Fruit fly (Drosophila melanogaster): Measurements from ENCODE around the gene Arl2.

Arl2 gene

DNA sequence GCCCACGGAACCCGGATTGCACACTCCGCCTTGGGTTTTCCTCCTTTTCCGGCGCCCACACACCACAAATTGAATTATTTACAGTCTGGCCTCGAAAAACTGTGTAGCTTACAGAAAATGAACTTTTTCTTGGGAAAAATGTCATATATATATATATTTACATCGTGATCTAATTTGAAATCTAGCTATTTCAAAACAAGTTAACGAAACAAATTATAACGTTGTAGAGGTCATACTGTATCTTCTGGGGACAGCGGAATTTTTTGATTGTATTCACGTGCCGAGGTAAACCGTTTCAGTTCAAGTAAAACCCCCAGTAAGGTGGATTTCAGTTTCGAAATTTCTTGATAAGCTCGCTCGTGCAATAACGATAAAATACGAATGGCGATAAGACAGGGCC lies 13.6 kb downstream of the Arl2 start (continued):
- TF ChIP-seq odd (GFP tag; optimal IDR thresholded peaks at IDR 0.05): no peak
- TF ChIP-seq CG32772 (GFP tag; IDR thresholded peaks at IDR 0.05): peak; percentile 64
- peak; percentile 23 for TF ChIP-seq az2 (GFP tag; optimal IDR thresholded peaks at IDR 0.05)
- TF ChIP-seq pzg (GFP tag; optimal IDR thresholded peaks at IDR 0.05): no peak
- TF ChIP-seq CG12659 (GFP tag; optimal IDR thresholded peaks at IDR 0.05): peak; percentile 23
- no peak for TF ChIP-seq corto (GFP tag; optimal IDR thresholded peaks at IDR 0.05)
- peak; percentile 24; the same call in 1 of the 2 replicates for TF ChIP-seq sens-2 (GFP tag; IDR thresholded peaks at IDR 0.05)
- peak; percentile 7 for TF ChIP-seq CG10979 (tag; optimal IDR thresholded peaks at IDR 0.05)
- no peak for TF ChIP-seq mld (GFP tag; IDR thresholded peaks at IDR 0.05; ENCODE audit: partially characterized antibody)
- TF ChIP-seq ind (GFP tag; optimal IDR thresholded peaks at IDR 0.05): peak; percentile 40
- peak; percentile 28; the same call in 1 of the 2 replicates for TF ChIP-seq E2f2 (GFP tag; IDR thresholded peaks at IDR 0.05)
- peak; percentile 40; the same call in 1 of the 2 replicates for TF ChIP-seq wor (GFP tag; IDR thresholded peaks at IDR 0.05)

DNA sequence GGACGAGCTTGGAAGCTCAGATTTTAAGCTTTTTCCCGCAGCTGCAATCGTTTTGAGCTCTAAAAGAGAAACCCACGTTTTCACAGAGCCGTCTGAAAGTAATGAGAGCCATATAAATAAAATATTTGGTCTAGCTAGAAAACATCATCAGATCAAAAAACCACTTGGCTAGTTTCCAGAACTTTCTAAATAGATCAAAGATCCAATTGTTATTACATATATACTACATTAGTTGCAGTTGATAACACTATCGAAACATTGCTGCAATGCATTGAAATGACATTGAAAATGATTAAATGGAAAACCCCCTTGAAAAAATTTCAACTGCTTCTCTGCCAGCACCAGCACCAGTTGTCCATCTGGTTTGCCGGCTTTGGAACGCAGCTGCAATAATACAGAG lies 14.1 kb downstream of the Arl2 start:
- TF ChIP-seq Bdp1 (GFP tag; optimal IDR thresholded peaks at IDR 0.05): no peak
- peak; percentile 57 for TF ChIP-seq esg (GFP tag; conservative IDR thresholded peaks at IDR 0.05)
- TF ChIP-seq Rfx (GFP tag; IDR thresholded peaks at IDR 0.05): no peak
- TF ChIP-seq Abd-B (GFP tag; optimal IDR thresholded peaks at IDR 0.05): peak; percentile 27
- TF ChIP-seq Drgx (GFP tag; IDR thresholded peaks at IDR 0.05): peak; percentile 95
- TF ChIP-seq CG12391 (tag; optimal IDR thresholded peaks at IDR 0.05): no peak
- no peak for TF ChIP-seq gsb-n (tag; optimal IDR thresholded peaks at IDR 0.05)
- TF ChIP-seq CG1792 (GFP tag; optimal IDR thresholded peaks at IDR 0.05): no peak
- no peak for TF ChIP-seq sc (optimal IDR thresholded peaks at IDR 0.05)
- TF ChIP-seq sc (GFP tag; optimal IDR thresholded peaks at IDR 0.05): no peak
- peak; percentile 11; the same call in 2 of the 3 replicates for TF ChIP-seq dysf (GFP tag; IDR thresholded peaks at IDR 0.05)
- peak; percentile 60 for TF ChIP-seq gem (tag; optimal IDR thresholded peaks at IDR 0.05)
- no peak for TF ChIP-seq CG4820 (GFP tag; optimal IDR thresholded peaks at IDR 0.05)
- no peak for TF ChIP-seq exex (tag; optimal IDR thresholded peaks at IDR 0.05)
- TF ChIP-seq Poxn (GFP tag; IDR thresholded peaks at IDR 0.05): no peak
- TF ChIP-seq B-H2 (GFP tag; optimal IDR thresholded peaks at IDR 0.05): no peak
- TF ChIP-seq Dp (GFP tag; optimal IDR thresholded peaks at IDR 0.05): no peak
- no peak for TF ChIP-seq CG17912 (GFP tag; optimal IDR thresholded peaks at IDR 0.05)
- TF ChIP-seq Ets65A (GFP tag): no peak
- no peak for TF ChIP-seq hbn (GFP tag; IDR thresholded peaks at IDR 0.05; ENCODE audit: partially characterized antibody)
- TF ChIP-seq CG7839 (tag; optimal IDR thresholded peaks at IDR 0.05): peak; percentile 6
- TF ChIP-seq vnd (GFP tag; IDR thresholded peaks at IDR 0.05; ENCODE audit: partially characterized antibody): no peak
- no peak for TF ChIP-seq CG9727 (GFP tag; optimal IDR thresholded peaks at IDR 0.05)
- peak; percentile 31; the same call in 2 of the 3 replicates for TF ChIP-seq zfh1 (GFP tag; IDR thresholded peaks at IDR 0.05)
- TF ChIP-seq fd96Cb (tag; optimal IDR thresholded peaks at IDR 0.05): peak; percentile 48
- no peak for TF ChIP-seq MBD-R2 (GFP tag; IDR thresholded peaks at IDR 0.05)
- no peak for TF ChIP-seq dm (GFP tag; optimal IDR thresholded peaks at IDR 0.05)
- no peak for TF ChIP-seq her (GFP tag; optimal IDR thresholded peaks at IDR 0.05)
- no peak for TF ChIP-seq Antp (GFP tag; optimal IDR thresholded peaks at IDR 0.05)
- TF ChIP-seq scrt (GFP tag; optimal IDR thresholded peaks at IDR 0.05): no peak
- no peak for TF ChIP-seq CHES-1-like (GFP tag; optimal IDR thresholded peaks at IDR 0.05)
- TF ChIP-seq ranshi (GFP tag; IDR thresholded peaks at IDR 0.05): peak; percentile 21; the same call in 1 of the 2 replicates
- TF ChIP-seq wek (GFP tag; optimal IDR thresholded peaks at IDR 0.05): no peak
- TF ChIP-seq CG5953 (GFP tag; IDR thresholded peaks at IDR 0.05): no peak
- TF ChIP-seq NC2α (GFP tag; optimal IDR thresholded peaks at IDR 0.05): no peak
- peak; percentile 40; the same call in 1 of the 2 replicates for TF ChIP-seq Ada2b (GFP tag; IDR thresholded peaks at IDR 0.05)
- no peak for TF ChIP-seq CG12299 (tag; optimal IDR thresholded peaks at IDR 0.05)
- TF ChIP-seq unpg (GFP tag; optimal IDR thresholded peaks at IDR 0.05): peak; percentile 61
- no peak; the same call in 1 of the 2 replicates for TF ChIP-seq CG32767 (GFP tag; IDR thresholded peaks at IDR 0.05)

All from whole organism, embryonic.